Worm (Caenorhabditis elegans) whole organism, mixed stage, embryonic: Measurements from ENCODE around the gene abch-1.
A peak's percentile ranks its signal among the peaks of the same experiment; 100 is the strongest.

ENCODE experiments used
- cnd-1 ChIP-seq: fragments of 200-800 bp; sonication (Bioruptor generic); optimal IDR thresholded peaks from 2 replicates; lab custom pipeline; 2018; ENCODE audit warnings: mild to moderate bottlenecking, missing genetic modification characterization, missing compliant biosample characterization
- elt-3 ChIP-seq: fragments of 150-350 bp; optimal IDR thresholded peaks from 2 replicates; lab custom pipeline; 2014; ENCODE audit warnings: missing biosample characterization, missing genetic modification characterization
- flh-1 ChIP-seq: fragments of 200-800 bp; sonication (Bioruptor generic); optimal IDR thresholded peaks from 2 replicates; lab custom pipeline; 2018; ENCODE audit warnings: mild to moderate bottlenecking, missing genetic modification characterization, moderate library complexity, missing compliant biosample characterization
- lin-13 ChIP-seq: fragments of 150-350 bp; optimal IDR thresholded peaks from 2 replicates; lab custom pipeline; 2014; ENCODE audit warnings: missing biosample characterization, missing genetic modification characterization
- nhr-12 ChIP-seq: fragments of 150-350 bp; optimal IDR thresholded peaks from 2 replicates; lab custom pipeline; 2014; ENCODE audit warnings: missing biosample characterization, missing genetic modification characterization
- nhr-237 ChIP-seq: fragments of 150-350 bp; optimal IDR thresholded peaks from 2 replicates; lab custom pipeline; 2014; ENCODE audit warnings: missing biosample characterization, missing genetic modification characterization
- nhr-76 ChIP-seq: sonication (generic microtip); optimal IDR thresholded peaks from 2 replicates; lab custom pipeline; 2017; ENCODE audit warnings: missing biosample characterization, missing genetic modification characterization
- pha-4 ChIP-seq: fragments of 150-350 bp; optimal IDR thresholded peaks from 2 replicates; lab custom pipeline; 2018; ENCODE audit warnings: missing biosample characterization, missing genetic modification reagents, missing genetic modification characterization
- snpc-4 ChIP-seq: fragments of 150-350 bp; optimal IDR thresholded peaks from 2 replicates; lab custom pipeline; 2014; ENCODE audit warnings: missing biosample characterization, missing genetic modification characterization
- tbx-8 ChIP-seq: fragments of 200-800 bp; sonication (Bioruptor generic); optimal IDR thresholded peaks from 2 replicates; lab custom pipeline; 2018; ENCODE audit warnings: mild to moderate bottlenecking, missing genetic modification characterization, moderate library complexity, missing compliant biosample characterization

DNA sequence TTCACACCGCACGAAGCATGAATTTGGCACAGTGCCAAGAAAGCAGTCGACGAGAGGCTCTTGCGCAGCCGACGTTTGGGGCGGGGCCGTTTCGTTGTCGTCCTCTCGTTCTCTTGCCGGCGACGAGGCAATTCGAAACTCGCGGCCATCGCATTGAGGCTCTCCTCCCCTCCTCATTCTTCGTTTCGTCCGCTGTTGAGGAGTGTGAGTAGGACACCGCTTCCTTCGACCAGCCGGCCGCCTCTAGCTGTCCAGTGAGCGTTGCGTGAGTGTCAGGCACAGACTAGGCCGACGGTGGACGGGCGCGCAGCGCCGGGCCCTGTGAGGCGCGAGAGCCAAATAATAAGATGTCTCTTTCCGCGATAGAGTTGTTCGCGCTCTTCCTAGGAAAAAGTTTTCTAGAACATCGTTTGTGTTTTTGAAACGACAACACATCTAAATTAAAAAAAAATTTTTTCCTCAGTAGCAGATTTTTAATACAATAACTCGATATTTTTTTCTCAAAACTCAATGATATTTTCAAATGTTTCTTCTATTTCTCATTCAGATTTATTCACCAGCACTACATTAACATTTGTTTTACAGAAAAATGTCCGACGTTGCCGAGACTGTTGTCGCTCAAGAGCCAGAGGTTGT lies 39.5 kb downstream of the abch-1 start, which contains the start of the genes T28D9.11 and T28D9.1:
- no peak for TF ChIP-seq nhr-12
- TF ChIP-seq flh-1 (GFP tag; lab: Kevin White, UChicago), result no peak
- no peak for TF ChIP-seq nhr-76 (tag; lab: Kevin White, UChicago)
- peak; percentile 75 for TF ChIP-seq cnd-1 (tag; lab: Kevin White, UChicago)
- no peak for TF ChIP-seq snpc-4 (tag; lab: Kevin White, UChicago)
- no peak for TF ChIP-seq nhr-237 (tag; lab: Kevin White, UChicago)
- TF ChIP-seq lin-13, result no peak
- no peak for TF ChIP-seq elt-3
- no peak for TF ChIP-seq pha-4 (tag; lab: Kevin White, UChicago)
- no peak for TF ChIP-seq tbx-8
